Fruit fly (Drosophila melanogaster) whole organism, embryonic: Measurements from ENCODE around the gene CG34251.

ENCODE experiments used
- Bdp1 ChIP-seq: fragments of 200-800 bp; sonication (Bioruptor generic); optimal IDR thresholded peaks from 3 replicates; lab custom pipeline; 2016; ENCODE audit warnings: missing biosample characterization, missing genetic modification characterization
- CG12769 ChIP-seq: fragments of 200-800 bp; sonication (Bioruptor generic); optimal IDR thresholded peaks from 2 replicates; lab custom pipeline; 2019; ENCODE audit warnings: missing biosample characterization, mild to moderate bottlenecking, missing genetic modification characterization, moderate library complexity
- CG13287 ChIP-seq: fragments of 200-800 bp; sonication (Bioruptor generic); IDR thresholded peaks from 2 replicates; pipeline ENCODE4 v1.3.6; 2022; ENCODE audit warnings: missing biosample characterization, missing genetic modification characterization; ENCODE audit not compliant: partially characterized antibody
- CG13894 ChIP-seq: fragments of 200-800 bp; sonication (Bioruptor generic); optimal IDR thresholded peaks from 3 replicates; lab custom pipeline; 2018; ENCODE audit warnings: missing biosample characterization, mild to moderate bottlenecking, missing genetic modification characterization, moderate library complexity
- CG1603 ChIP-seq: fragments of 200-800 bp; sonication (Bioruptor generic); optimal IDR thresholded peaks from 2 replicates; lab custom pipeline; 2019; ENCODE audit warnings: missing biosample characterization, mild to moderate bottlenecking, missing genetic modification characterization, moderate library complexity
- CG16779 ChIP-seq: fragments of 200-800 bp; sonication (Bioruptor generic); IDR thresholded peaks from 2 replicates; pipeline ENCODE4 v1.3.6; 2022; ENCODE audit warnings: missing biosample characterization, missing genetic modification characterization
- CG16813 ChIP-seq: fragments of 200-800 bp; sonication (Bioruptor generic); IDR thresholded peaks from 3 replicates; pipeline ENCODE4 v1.3.6; 2022; ENCODE audit warnings: missing biosample characterization, missing genetic modification characterization; ENCODE audit not compliant: partially characterized antibody
- CG17359 ChIP-seq: fragments of 200-800 bp; sonication (Bioruptor generic); optimal IDR thresholded peaks from 3 replicates; lab custom pipeline; 2018; ENCODE audit warnings: missing biosample characterization, mild to moderate bottlenecking, missing genetic modification characterization, moderate library complexity
- CG18599 ChIP-seq: fragments of 200-800 bp; sonication (Bioruptor generic); optimal IDR thresholded peaks from 3 replicates; lab custom pipeline; 2017; ENCODE audit warnings: missing biosample characterization, missing genetic modification characterization, mild to moderate bottlenecking, moderate library complexity, missing genetic modification reagents
- CG2875 ChIP-seq: fragments of 200-800 bp; sonication (Bioruptor generic); optimal IDR thresholded peaks from 2 replicates; lab custom pipeline; 2017; ENCODE audit warnings: missing biosample characterization, mild to moderate bottlenecking, missing genetic modification characterization, missing genetic modification reagents
- CG3281 ChIP-seq: fragments of 200-800 bp; sonication (Bioruptor generic); optimal IDR thresholded peaks from 3 replicates; lab custom pipeline; 2017; ENCODE audit warnings: missing biosample characterization, mild to moderate bottlenecking, missing genetic modification characterization
- CG34422 ChIP-seq: fragments of 200-800 bp; sonication (Bioruptor generic); IDR thresholded peaks from 3 replicates; pipeline ENCODE4 v1.3.6; 2022; ENCODE audit warnings: missing biosample characterization, missing genetic modification characterization
- CG3726 ChIP-seq: fragments of 200-800 bp; sonication (Bioruptor generic); IDR thresholded peaks from 3 replicates; pipeline ENCODE4, ENCODE4 v1.3.6; 2022; ENCODE audit warnings: missing biosample characterization, missing genetic modification characterization
- CG3838 ChIP-seq: fragments of 200-800 bp; sonication (Bioruptor generic); optimal IDR thresholded peaks from 3 replicates; lab custom pipeline; 2016; ENCODE audit warnings: missing biosample characterization, missing genetic modification characterization
- CG43689 ChIP-seq: fragments of 200-800 bp; sonication (Bioruptor generic); IDR thresholded peaks from 2 replicates; pipeline ENCODE4 v1.3.6; 2022; ENCODE audit warnings: missing biosample characterization, missing genetic modification characterization
- CG4820 ChIP-seq: fragments of 200-800 bp; sonication (Bioruptor generic); optimal IDR thresholded peaks from 3 replicates; lab custom pipeline; 2016; ENCODE audit warnings: missing biosample characterization, missing genetic modification characterization
- CG6765 ChIP-seq: fragments of 200-800 bp; sonication (Bioruptor generic); optimal IDR thresholded peaks from 3 replicates; lab custom pipeline; 2017; ENCODE audit warnings: missing biosample characterization, mild to moderate bottlenecking, missing genetic modification characterization
- CG8290 ChIP-seq, 3 experiments: fragments of 200-800 bp; sonication (Bioruptor generic); optimal IDR thresholded peaks; 2 replicates each; lab custom pipeline; 2016 to 2019; ENCODE audit warnings: missing biosample characterization in 3 of 3, missing genetic modification characterization in 3 of 3, mild to moderate bottlenecking in 2 of 3, moderate library complexity in 1 of 3
- CG9215 ChIP-seq: fragments of 200-800 bp; sonication (Bioruptor generic); IDR thresholded peaks from 2 replicates; pipeline ENCODE4 v1.3.6; 2022; ENCODE audit warnings: missing biosample characterization, missing genetic modification characterization
- CG9437 ChIP-seq: fragments of 200-800 bp; sonication (Bioruptor generic); optimal IDR thresholded peaks from 2 replicates; lab custom pipeline; 2018; ENCODE audit warnings: missing biosample characterization, mild to moderate bottlenecking, missing genetic modification characterization
- Chrac-16 ChIP-seq: fragments of 200-800 bp; sonication (Bioruptor generic); optimal IDR thresholded peaks from 3 replicates; lab custom pipeline; 2016; ENCODE audit warnings: missing biosample characterization, missing genetic modification characterization
- ERR ChIP-seq: fragments of 200-800 bp; sonication (Bioruptor generic); optimal IDR thresholded peaks from 2 replicates; lab custom pipeline; 2016; ENCODE audit warnings: missing biosample characterization, missing genetic modification characterization
- Hey ChIP-seq: fragments of 200-800 bp; sonication (Bioruptor generic); optimal IDR thresholded peaks from 3 replicates; lab custom pipeline; 2018; ENCODE audit warnings: missing biosample characterization, mild to moderate bottlenecking, missing genetic modification characterization
- Hr3 ChIP-seq: fragments of 200-800 bp; sonication (Bioruptor generic); optimal IDR thresholded peaks from 3 replicates; lab custom pipeline; 2016; ENCODE audit warnings: missing biosample characterization, missing genetic modification characterization
- Lim3 ChIP-seq: fragments of 200-800 bp; sonication (Bioruptor generic); IDR thresholded peaks from 2 replicates; pipeline ENCODE4 v1.3.6; 2022; ENCODE audit warnings: missing biosample characterization, missing genetic modification characterization
- Mad ChIP-seq: fragments of 200-800 bp; sonication (Bioruptor generic); optimal IDR thresholded peaks from 2 replicates; lab custom pipeline; 2016; ENCODE audit warnings: missing biosample characterization, missing genetic modification characterization
- Meics ChIP-seq: fragments of 200-800 bp; sonication (Bioruptor generic); optimal IDR thresholded peaks from 2 replicates; lab custom pipeline; 2017; ENCODE audit warnings: missing biosample characterization, mild to moderate bottlenecking, missing genetic modification characterization
- Nf-YB ChIP-seq: fragments of 200-800 bp; sonication (Bioruptor generic); optimal IDR thresholded peaks from 3 replicates; lab custom pipeline; 2019; ENCODE audit warnings: missing biosample characterization, mild to moderate bottlenecking, missing genetic modification characterization, moderate library complexity
- Nf-YC ChIP-seq: fragments of 200-800 bp; optimal IDR thresholded peaks from 3 replicates; lab custom pipeline; 2019; ENCODE audit warnings: missing biosample characterization, mild to moderate bottlenecking, missing genetic modification characterization, moderate library complexity
- Pdp1 ChIP-seq, 2 experiments: fragments of 200-800 bp; sonication (Bioruptor generic); optimal IDR thresholded peaks; 3 replicates each; lab custom pipeline; 2016; ENCODE audit warnings: missing biosample characterization in 2 of 2, missing genetic modification characterization in 2 of 2, mild to moderate bottlenecking in 1 of 2, moderate library complexity in 1 of 2
- YL-1 ChIP-seq: fragments of 200-800 bp; sonication (Bioruptor generic); optimal IDR thresholded peaks from 3 replicates; lab custom pipeline; 2017; ENCODE audit warnings: missing biosample characterization, mild to moderate bottlenecking, missing genetic modification characterization
- al ChIP-seq: fragments of 200-800 bp; sonication (Bioruptor generic); IDR thresholded peaks from 2 replicates; pipeline ENCODE4 v1.3.6; 2022; ENCODE audit warnings: missing biosample characterization, missing genetic modification characterization
- btn ChIP-seq: fragments of 200-800 bp; sonication (Bioruptor generic); optimal IDR thresholded peaks from 2 replicates; lab custom pipeline; 2016; ENCODE audit warnings: missing biosample characterization, missing genetic modification characterization
- corto ChIP-seq: fragments of 200-800 bp; sonication (Bioruptor generic); optimal IDR thresholded peaks from 2 replicates; lab custom pipeline; 2016; ENCODE audit warnings: missing biosample characterization, mild to moderate bottlenecking, missing genetic modification characterization, moderate library complexity
- da ChIP-seq: fragments of 200-800 bp; sonication (Bioruptor generic); optimal IDR thresholded peaks from 2 replicates; lab custom pipeline; 2016; ENCODE audit warnings: missing biosample characterization, missing genetic modification characterization
- dan ChIP-seq: fragments of 200-800 bp; sonication (Bioruptor generic); IDR thresholded peaks from 2 replicates; pipeline ENCODE4 v1.3.6; 2022; ENCODE audit warnings: missing biosample characterization, missing genetic modification characterization
- fd102C ChIP-seq: fragments of 200-800 bp; sonication (Bioruptor generic); optimal IDR thresholded peaks from 2 replicates; lab custom pipeline; 2018; ENCODE audit warnings: missing biosample characterization, mild to moderate bottlenecking, missing genetic modification characterization, moderate library complexity
- ftz-f1 ChIP-seq: fragments of 200-800 bp; sonication (Bioruptor generic); optimal IDR thresholded peaks from 2 replicates; lab custom pipeline; 2016; ENCODE audit warnings: missing biosample characterization, missing genetic modification characterization
- gce ChIP-seq: fragments of 200-800 bp; sonication (Bioruptor generic); IDR thresholded peaks from 3 replicates; pipeline ENCODE4 v1.3.6; 2022; ENCODE audit warnings: missing biosample characterization, missing genetic modification characterization
- grn ChIP-seq: fragments of 200-800 bp; sonication (Bioruptor generic); optimal IDR thresholded peaks from 3 replicates; lab custom pipeline; 2017; ENCODE audit warnings: missing biosample characterization, missing genetic modification characterization
- mirr ChIP-seq: fragments of 200-800 bp; sonication (Bioruptor generic); optimal IDR thresholded peaks from 3 replicates; lab custom pipeline; 2018; ENCODE audit warnings: missing biosample characterization, mild to moderate bottlenecking, missing genetic modification characterization
- nerfin-2 ChIP-seq: fragments of 200-800 bp; sonication (Bioruptor generic); IDR thresholded peaks from 2 replicates; pipeline ENCODE4 v1.3.6; 2022; ENCODE audit warnings: missing biosample characterization, missing genetic modification characterization; ENCODE audit not compliant: partially characterized antibody
- prd ChIP-seq, 3 experiments: fragments of >200 bp in 2 of 3; fragments of 200-800 bp in 1 of 3; sonication (Bioruptor generic) in 1 of 3; optimal IDR thresholded peaks in 2 of 3; IDR thresholded peaks in 1 of 3; 2 replicates in 2 of 3; 3 replicates in 1 of 3; pipeline versions ENCODE4 v1.3.6 to Lab custom; 2017 to 2022; ENCODE audit warnings: missing biosample characterization in 1 of 3, missing genetic modification characterization in 1 of 3
- rib ChIP-seq: fragments of 200-800 bp; sonication (Bioruptor generic); IDR thresholded peaks from 2 replicates; pipeline ENCODE4 v1.3.6; 2022; ENCODE audit warnings: missing biosample characterization, missing genetic modification characterization
- scrt ChIP-seq: fragments of 200-800 bp; sonication (Bioruptor generic); optimal IDR thresholded peaks from 2 replicates; lab custom pipeline; 2018; ENCODE audit warnings: missing biosample characterization, mild to moderate bottlenecking, missing genetic modification characterization, moderate library complexity
- sd ChIP-seq: fragments of 200-800 bp; sonication (Bioruptor generic); optimal IDR thresholded peaks from 3 replicates; lab custom pipeline; 2018; ENCODE audit warnings: missing biosample characterization, mild to moderate bottlenecking, missing genetic modification characterization, moderate library complexity
- wdn ChIP-seq: fragments of 200-800 bp; sonication (Bioruptor generic); IDR thresholded peaks from 2 replicates; pipeline ENCODE4 v1.3.6; 2022; ENCODE audit warnings: missing biosample characterization, missing genetic modification characterization
- z ChIP-seq: fragments of 200-800 bp; sonication (Bioruptor generic); IDR thresholded peaks from 3 replicates; pipeline ENCODE4 v1.3.6; 2022; ENCODE audit warnings: missing biosample characterization, missing genetic modification characterization
- zen ChIP-seq: fragments of 200-800 bp; sonication (Bioruptor generic); optimal IDR thresholded peaks from 3 replicates; lab custom pipeline; 2018; ENCODE audit warnings: missing biosample characterization, mild to moderate bottlenecking, missing genetic modification characterization, moderate library complexity

CG34251 gene

DNA sequence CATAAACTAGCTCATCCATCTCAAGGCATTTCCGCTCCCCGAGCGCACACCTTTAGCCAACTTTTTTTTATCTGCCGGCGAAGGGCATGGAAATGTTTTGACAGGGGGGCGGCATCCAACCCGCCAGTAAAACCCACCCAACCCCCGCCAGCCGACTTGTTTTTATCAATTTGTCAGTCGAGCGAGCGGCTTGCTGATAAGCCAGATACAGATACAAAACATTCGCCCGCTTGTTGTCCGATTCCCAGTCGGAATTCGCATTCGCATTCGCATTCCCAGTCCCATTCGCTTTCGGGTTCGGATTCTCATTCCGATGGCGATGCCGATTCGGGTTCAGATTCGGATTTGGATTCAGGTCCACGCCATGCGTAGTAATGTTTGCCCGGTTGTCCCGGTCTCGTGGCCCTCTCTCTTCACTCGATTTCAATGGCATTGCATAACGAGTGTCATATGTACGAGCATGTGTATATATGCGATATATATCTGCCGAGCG lies 6.3 kb upstream of the CG34251 start (continued):
- TF ChIP-seq CG3281 (GFP tag; lab: Kevin White, UChicago) (peak; percentile 30), da (GFP tag; lab: Kevin White, UChicago) (no peak), CG12769 (tag; lab: Kevin White, UChicago) (peak; percentile 87), CG9437 (no peak), Nf-YC (tag; lab: Kevin White, UChicago) (peak; percentile 6), Nf-YB (no peak), CG18599 (GFP tag; lab: Kevin White, UChicago) (peak; percentile 58), zen (no peak), CG6765 (GFP tag; lab: Kevin White, UChicago) (peak; percentile 39), CG43689 (GFP tag; lab: Robert Waterston, UW) (no peak), CG1603 (tag; lab: Kevin White, UChicago) (no peak), gce (no peak), mirr (peak; percentile 83), wdn (GFP tag; lab: Robert Waterston, UW) (no peak), CG3726 (GFP tag; lab: Robert Waterston, UW) (no peak), Hey (tag; lab: Kevin White, UChicago) (peak; percentile 55), ftz-f1 (peak; percentile 67), corto (peak; percentile 22), prd (optimal IDR thresholded peaks at IDR 0.05; lab: Kevin White, UChicago) (no peak), prd (GFP tag; IDR thresholded peaks at IDR 0.05; lab: Robert Waterston, UW) (no peak), dan (GFP tag; lab: Robert Waterston, UW) (no peak), CG2875 (no peak), CG8290 (GFP tag; optimal IDR thresholded peaks at IDR 0.05; lab: Kevin White, UChicago) (no peak), CG8290 (tag; optimal IDR thresholded peaks at IDR 0.05; lab: Kevin White, UChicago) (peak in 1 of 2 experiments; percentile 57), CG34422 (GFP tag; lab: Robert Waterston, UW) (no peak), nerfin-2 (GFP tag; lab: Robert Waterston, UW) (no peak), scrt (GFP tag; lab: Kevin White, UChicago) (peak; percentile 24), CG13894 (tag; lab: Kevin White, UChicago) (peak; percentile 100), CG3838 (GFP tag; lab: Kevin White, UChicago) (no peak), Chrac-16 (GFP tag; lab: Kevin White, UChicago) (no peak), fd102C (GFP tag; lab: Kevin White, UChicago) (no peak), Mad (GFP tag; lab: Kevin White, UChicago) (no peak), Bdp1 (no peak), CG17359 (tag; lab: Kevin White, UChicago) (no peak), al (GFP tag; lab: Robert Waterston, UW) (no peak), z (GFP tag; lab: Robert Waterston, UW) (no peak), Lim3 (no peak), CG4820 (no peak), btn (GFP tag; lab: Kevin White, UChicago) (no peak), ERR (GFP tag; lab: Kevin White, UChicago) (peak; percentile 34), CG9215 (GFP tag; lab: Robert Waterston, UW) (no peak), CG16813 (GFP tag; lab: Robert Waterston, UW) (0 out of 3 replicates have a peak, but pooled peaks have one; percentile 34), CG16779 (no peak), Hr3 (GFP tag; lab: Kevin White, UChicago) (no peak), sd (tag; lab: Kevin White, UChicago) (peak; percentile 74), rib (GFP tag; lab: Robert Waterston, UW) (peak; percentile 85), CG13287 (peak; percentile 22; the same call in 1 of the 2 replicates), Pdp1 (GFP tag; optimal IDR thresholded peaks at IDR 0.05; lab: Kevin White, UChicago) (peak in 1 of 2 experiments; percentile 99), grn (GFP tag; lab: Kevin White, UChicago) (peak; percentile 55), YL-1 (no peak), Meics (GFP tag; lab: Kevin White, UChicago) (peak; percentile 8)
